Worm (Caenorhabditis elegans) whole organism, late embryonic: ENCODE measurements around the gene srh-82.

ENCODE experiments used
- C08G9.2 ChIP-seq: sonication (generic microtip); optimal IDR thresholded peaks from 2 replicates; lab custom pipeline; 2016; ENCODE audit warnings: mild to moderate bottlenecking, missing genetic modification characterization, moderate library complexity, missing compliant biosample characterization
- F13H6.1 ChIP-seq: sonication (generic microtip); optimal IDR thresholded peaks from 2 replicates; lab custom pipeline; 2016; ENCODE audit warnings: missing genetic modification characterization, missing compliant biosample characterization
- K02D7.2 ChIP-seq: sonication (generic microtip); optimal IDR thresholded peaks from 2 replicates; lab custom pipeline; 2017; ENCODE audit warnings: mild to moderate bottlenecking, missing genetic modification characterization, missing compliant biosample characterization
- T23F11.4 ChIP-seq: fragments of 200-800 bp; sonication (Bioruptor generic); optimal IDR thresholded peaks from 2 replicates; lab custom pipeline; 2018; ENCODE audit warnings: mild to moderate bottlenecking, missing genetic modification characterization, missing compliant biosample characterization
- Y22D7AL.16 ChIP-seq: sonication (generic microtip); optimal IDR thresholded peaks from 2 replicates; lab custom pipeline; 2016; ENCODE audit warnings: missing genetic modification characterization, missing compliant biosample characterization
- ahr-1 ChIP-seq: sonication (generic microtip); optimal IDR thresholded peaks from 2 replicates; lab custom pipeline; 2016; ENCODE audit warnings: missing genetic modification characterization, missing compliant biosample characterization
- ama-1 ChIP-seq: fragments of 150-350 bp; optimal IDR thresholded peaks from 2 replicates; lab custom pipeline; 2014
- ceh-19 ChIP-seq: fragments of 200-800 bp; sonication (Bioruptor generic); optimal IDR thresholded peaks from 2 replicates; lab custom pipeline; 2018; ENCODE audit warnings: mild to moderate bottlenecking, missing genetic modification characterization, missing compliant biosample characterization
- ceh-2 ChIP-seq: sonication (generic microtip); optimal IDR thresholded peaks from 2 replicates; lab custom pipeline; 2016; ENCODE audit warnings: missing genotype, missing genetic modification characterization, missing compliant biosample characterization
- ceh-24 ChIP-seq: sonication (generic microtip); optimal IDR thresholded peaks from 2 replicates; lab custom pipeline; 2016; ENCODE audit warnings: mild to moderate bottlenecking, missing genetic modification characterization, missing compliant biosample characterization
- ceh-31 ChIP-seq: sonication (generic microtip); optimal IDR thresholded peaks from 2 replicates; lab custom pipeline; 2016; ENCODE audit warnings: missing genetic modification characterization, missing compliant biosample characterization
- ceh-34 ChIP-seq: sonication (generic microtip); optimal IDR thresholded peaks from 2 replicates; lab custom pipeline; 2016; ENCODE audit warnings: mild to moderate bottlenecking, missing genetic modification characterization, missing compliant biosample characterization
- ceh-48 ChIP-seq: sonication (generic microtip); optimal IDR thresholded peaks from 2 replicates; lab custom pipeline; 2016; ENCODE audit warnings: missing genetic modification characterization, inconsistent platforms, missing compliant biosample characterization
- che-1 ChIP-seq: sonication (generic microtip); optimal IDR thresholded peaks from 2 replicates; lab custom pipeline; 2016; ENCODE audit warnings: mild to moderate bottlenecking, missing genetic modification characterization, missing compliant biosample characterization
- elt-2 ChIP-seq: sonication (generic microtip); optimal IDR thresholded peaks from 2 replicates; lab custom pipeline; 2016; ENCODE audit warnings: missing genetic modification reagents, missing genetic modification characterization, missing compliant biosample characterization
- ets-4 ChIP-seq: sonication (generic microtip); optimal IDR thresholded peaks from 2 replicates; lab custom pipeline; 2016; ENCODE audit warnings: missing genetic modification characterization, missing compliant biosample characterization
- fkh-10 ChIP-seq: fragments of 150-350 bp; optimal IDR thresholded peaks from 2 replicates; lab custom pipeline; 2014; ENCODE audit warnings: missing biosample characterization, missing genetic modification reagents, missing genetic modification characterization
- hlh-15 ChIP-seq: sonication (generic microtip); optimal IDR thresholded peaks from 2 replicates; lab custom pipeline; 2016; ENCODE audit warnings: missing genetic modification characterization, missing compliant biosample characterization
- hlh-6 ChIP-seq: sonication (generic microtip); optimal IDR thresholded peaks from 2 replicates; lab custom pipeline; 2016; ENCODE audit warnings: missing genotype, missing genetic modification characterization, missing compliant biosample characterization
- lim-6 ChIP-seq: sonication (generic microtip); optimal IDR thresholded peaks from 2 replicates; lab custom pipeline; 2016; ENCODE audit warnings: missing genetic modification characterization, missing compliant biosample characterization
- lin-11 ChIP-seq: fragments of 200-800 bp; sonication (Bioruptor generic); optimal IDR thresholded peaks from 2 replicates; lab custom pipeline; 2018; ENCODE audit warnings: mild to moderate bottlenecking, missing genetic modification characterization, missing compliant biosample characterization
- madf-2 ChIP-seq: sonication (generic microtip); optimal IDR thresholded peaks from 2 replicates; lab custom pipeline; 2017; ENCODE audit warnings: missing genetic modification characterization, missing compliant biosample characterization
- nfya-1 ChIP-seq: sonication (generic microtip); optimal IDR thresholded peaks from 2 replicates; lab custom pipeline; 2017; ENCODE audit warnings: missing genetic modification characterization, mild to moderate bottlenecking, missing compliant biosample characterization, antibody characterized with exemption, moderate library complexity
- nhr-11 ChIP-seq: fragments of 150-350 bp; optimal IDR thresholded peaks from 2 replicates; lab custom pipeline; 2014; ENCODE audit warnings: missing biosample characterization, missing genetic modification characterization
- npax-4 ChIP-seq: sonication (generic microtip); optimal IDR thresholded peaks from 2 replicates; lab custom pipeline; 2016; ENCODE audit warnings: missing genetic modification characterization, missing compliant biosample characterization
- pax-1 ChIP-seq: fragments of 150-350 bp; optimal IDR thresholded peaks from 2 replicates; lab custom pipeline; 2014; ENCODE audit warnings: missing biosample characterization, missing genetic modification characterization
- pqm-1 ChIP-seq: sonication (generic microtip); optimal IDR thresholded peaks from 2 replicates; lab custom pipeline; 2016; ENCODE audit warnings: missing genetic modification characterization, missing compliant biosample characterization
- pros-1 ChIP-seq: fragments of 150-350 bp; optimal IDR thresholded peaks from 2 replicates; lab custom pipeline; 2014; ENCODE audit warnings: missing biosample characterization, missing genetic modification reagents, missing genetic modification characterization
- rnt-1 ChIP-seq: sonication (generic microtip); optimal IDR thresholded peaks from 2 replicates; lab custom pipeline; 2016; ENCODE audit warnings: missing genetic modification characterization, missing compliant biosample characterization
- sdc-2 ChIP-seq: sonication (generic microtip); optimal IDR thresholded peaks from 2 replicates; lab custom pipeline; 2016; ENCODE audit warnings: missing genotype, missing genetic modification characterization, missing compliant biosample characterization
- sox-2 ChIP-seq: fragments of 200-800 bp; sonication (Bioruptor generic); IDR thresholded peaks from 2 replicates; pipeline ENCODE4 v1.3.6; 2022; ENCODE audit warnings: missing genetic modification reagents, missing genetic modification characterization, missing compliant biosample characterization
- sox-4 ChIP-seq: sonication (generic microtip); optimal IDR thresholded peaks from 2 replicates; lab custom pipeline; 2017; ENCODE audit warnings: mild to moderate bottlenecking, missing genetic modification characterization, inconsistent platforms, missing compliant biosample characterization
- syd-9 ChIP-seq: sonication (generic microtip); optimal IDR thresholded peaks from 2 replicates; lab custom pipeline; 2016; ENCODE audit warnings: mild to moderate bottlenecking, missing genetic modification characterization, moderate library complexity, missing compliant biosample characterization
- tbx-2 ChIP-seq: sonication (generic microtip); optimal IDR thresholded peaks from 2 replicates; lab custom pipeline; 2016; ENCODE audit warnings: missing genetic modification characterization, missing compliant biosample characterization
- tbx-7 ChIP-seq: sonication (generic microtip); optimal IDR thresholded peaks from 2 replicates; lab custom pipeline; 2016; ENCODE audit warnings: missing genotype, missing genetic modification characterization, missing compliant biosample characterization
- unc-42 ChIP-seq: sonication (generic microtip); optimal IDR thresholded peaks from 2 replicates; lab custom pipeline; 2016; ENCODE audit warnings: missing genotype, missing genetic modification characterization, missing compliant biosample characterization
- unc-86 ChIP-seq: sonication (generic microtip); optimal IDR thresholded peaks from 2 replicates; lab custom pipeline; 2016; ENCODE audit warnings: missing genetic modification characterization, missing compliant biosample characterization
- zip-5 ChIP-seq: sonication (generic microtip); optimal IDR thresholded peaks from 2 replicates; lab custom pipeline; 2016; ENCODE audit warnings: missing genetic modification characterization, missing compliant biosample characterization
- ztf-16 ChIP-seq: sonication (generic microtip); optimal IDR thresholded peaks from 2 replicates; lab custom pipeline; 2017; ENCODE audit warnings: missing genetic modification characterization, missing compliant biosample characterization

srh-82 gene

DNA sequence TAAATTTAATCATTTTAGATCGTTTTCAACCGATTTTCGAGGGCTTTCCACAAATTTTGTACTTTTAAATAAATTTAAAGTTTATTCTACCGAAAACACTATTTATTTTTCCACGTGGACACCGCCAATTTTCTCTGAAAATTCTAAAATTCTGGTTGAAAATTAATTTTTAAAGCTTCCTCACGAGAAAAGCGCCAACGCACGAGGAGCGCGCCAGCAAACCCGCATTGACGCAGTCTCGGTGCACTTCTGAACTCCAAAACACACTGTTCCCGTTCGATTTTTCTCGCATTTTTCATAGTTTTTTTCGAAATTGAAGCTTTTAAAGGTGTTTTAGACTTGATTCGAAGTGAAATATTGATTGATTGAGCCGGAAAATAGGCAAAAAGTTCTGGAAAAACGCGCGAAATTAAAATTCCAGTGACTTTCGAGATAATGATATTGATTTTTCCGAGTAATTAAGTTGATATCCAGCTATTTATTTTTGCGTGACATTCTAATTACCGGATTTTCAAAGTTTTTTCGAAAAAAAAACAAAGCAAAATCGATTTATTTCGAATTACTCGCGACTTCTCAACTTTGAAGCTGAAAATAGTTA lies 32.1 kb downstream of the srh-82 start, which contains the start of gene cul-3:
Gene cul-3 (plus strand): TSS at position 548 of the 598 bp plus-strand sequence.
- TF ChIP-seq hlh-6 (tag; lab: Kevin White, UChicago) (no peak), tbx-2 (tag; lab: Kevin White, UChicago) (no peak), npax-4 (tag; lab: Kevin White, UChicago) (no peak), sox-2 (GFP tag; lab: Robert Waterston, UW) (no peak), madf-2 (tag; lab: Kevin White, UChicago) (no peak), unc-42 (tag; lab: Kevin White, UChicago) (peak; percentile 4), T23F11.4 (GFP tag; lab: Kevin White, UChicago) (no peak), ceh-2 (tag; lab: Kevin White, UChicago) (no peak), sox-4 (tag; lab: Kevin White, UChicago) (no peak), ztf-16 (tag; lab: Kevin White, UChicago) (peak; percentile 17), K02D7.2 (tag; lab: Kevin White, UChicago) (no peak), nfya-1 (tag; lab: Kevin White, UChicago) (peak; percentile 39)
- TF ChIP-seq, all 69 proteins: peak for 3

DNA sequence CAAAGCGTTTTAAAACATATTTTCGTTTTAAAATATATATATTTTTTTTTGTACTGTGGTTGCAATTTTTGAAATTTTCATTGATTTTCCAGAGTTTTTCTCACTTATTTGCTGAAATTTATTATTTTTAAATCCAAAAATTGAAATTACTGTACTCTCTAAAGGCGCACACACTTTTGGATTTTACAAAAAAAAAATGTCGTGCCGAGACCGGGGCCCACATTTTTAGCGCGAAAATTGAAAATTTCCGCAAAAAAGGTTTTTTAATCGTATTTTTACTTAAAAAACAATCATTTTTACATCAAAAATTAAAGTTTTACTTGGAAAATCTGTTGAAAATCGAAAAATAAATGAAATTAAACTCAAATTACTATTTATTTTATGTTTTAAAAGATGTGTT lies 40.2 kb downstream of the srh-82 start:
- TF ChIP-seq ceh-31 (tag; lab: Kevin White, UChicago) (no peak), zip-5 (tag; lab: Kevin White, UChicago) (no peak), fkh-10 (GFP tag; lab: Kevin White, UChicago) (no peak)
- TF ChIP-seq, all 69 proteins: peak for 0

DNA sequence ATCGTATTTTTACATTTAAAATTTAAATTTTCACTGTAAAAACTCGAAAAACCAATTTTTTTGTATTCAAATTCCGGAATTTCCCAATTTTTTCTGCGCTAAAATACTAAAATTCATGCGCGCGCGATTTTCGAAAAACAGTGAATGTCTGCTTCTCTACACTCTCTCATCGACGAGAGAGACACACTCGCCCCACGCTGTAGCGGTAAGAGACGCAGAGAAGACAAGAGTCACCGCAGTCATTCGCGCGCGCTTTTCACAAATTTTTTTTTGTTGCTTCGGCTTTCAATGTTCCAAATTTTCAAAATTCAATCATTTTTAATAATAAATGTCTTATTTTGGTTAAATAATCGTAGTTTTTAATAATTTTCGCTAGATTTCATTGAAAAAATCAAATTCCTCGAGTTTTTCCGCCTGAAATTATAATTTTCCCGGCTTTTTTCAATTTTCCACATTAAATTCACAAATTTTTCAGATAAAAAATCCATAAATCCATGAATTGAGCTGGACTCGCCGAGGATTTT lies 40.9 kb downstream of the srh-82 start, which contains the start of gene arid-1:
Gene arid-1 (plus strand): TSS at position 474 of the 524 bp plus-strand sequence.
- TF ChIP-seq ceh-19 (GFP tag; lab: Kevin White, UChicago): no peak
- TF ChIP-seq ceh-31 (tag; lab: Kevin White, UChicago): peak; percentile 19
- TF ChIP-seq hlh-6 (tag; lab: Kevin White, UChicago): no peak
- TF ChIP-seq pax-1 (tag; lab: Kevin White, UChicago): no peak
- TF ChIP-seq rnt-1 (tag; lab: Kevin White, UChicago): peak; percentile 3
- TF ChIP-seq unc-86 (tag; lab: Kevin White, UChicago): no peak
- TF ChIP-seq nfya-1 (tag; lab: Kevin White, UChicago): peak; percentile 43
- TF ChIP-seq pqm-1 (tag; lab: Kevin White, UChicago): no peak
- TF ChIP-seq ets-4 (tag; lab: Kevin White, UChicago): no peak
- TF ChIP-seq madf-2 (tag; lab: Kevin White, UChicago): no peak
- TF ChIP-seq sox-4 (tag; lab: Kevin White, UChicago): no peak
- no peak for TF ChIP-seq lin-11 (tag; lab: Kevin White, UChicago)
- no peak for TF ChIP-seq lim-6
- no peak for TF ChIP-seq syd-9 (tag; lab: Kevin White, UChicago)
- TF ChIP-seq elt-2 (tag; lab: Kevin White, UChicago): peak; percentile 3
- no peak for TF ChIP-seq ahr-1 (tag; lab: Kevin White, UChicago)
- no peak for TF ChIP-seq ceh-48 (tag; lab: Kevin White, UChicago)
- TF ChIP-seq sdc-2 (tag; lab: Kevin White, UChicago): no peak
- no peak for TF ChIP-seq nhr-11
- TF ChIP-seq che-1 (tag; lab: Kevin White, UChicago): no peak
- TF ChIP-seq fkh-10 (GFP tag; lab: Kevin White, UChicago): no peak
- no peak for TF ChIP-seq pros-1 (tag; lab: Kevin White, UChicago)
- no peak for TF ChIP-seq ceh-34 (tag; lab: Kevin White, UChicago)
- no peak for TF ChIP-seq C08G9.2 (tag; lab: Kevin White, UChicago)
- TF ChIP-seq zip-5 (tag; lab: Kevin White, UChicago): no peak
- TF ChIP-seq ceh-24 (tag; lab: Kevin White, UChicago): no peak
- no peak for TF ChIP-seq hlh-15 (tag; lab: Kevin White, UChicago)
- no peak for TF ChIP-seq Y22D7AL.16 (tag; lab: Kevin White, UChicago)
- no peak for TF ChIP-seq tbx-7 (tag; lab: Kevin White, UChicago)
- TF ChIP-seq ama-1 (lab: Kevin White, UChicago): no peak
- no peak for TF ChIP-seq F13H6.1
